Worm (Caenorhabditis elegans) whole organism, early embryonic: ENCODE data around the gene uda-1.

Source experiments
- B0310.2 ChIP-seq: sonication (generic microtip); optimal IDR thresholded peaks from 2 replicates; lab custom pipeline; 2016; ENCODE audit warnings: mild to moderate bottlenecking, missing genetic modification characterization, missing compliant biosample characterization
- F13C5.2 ChIP-seq: sonication (generic microtip); optimal IDR thresholded peaks from 2 replicates; lab custom pipeline; 2017; ENCODE audit warnings: mild to moderate bottlenecking, missing genetic modification characterization, inconsistent platforms, missing compliant biosample characterization
- ama-1 ChIP-seq: fragments of 150-350 bp; optimal IDR thresholded peaks from 2 replicates; lab custom pipeline; 2014
- flt-1 ChIP-seq: fragments of 200-800 bp; sonication (Bioruptor generic); IDR thresholded peaks from 2 replicates; pipeline ENCODE4 v1.3.6; 2022; ENCODE audit warnings: missing genetic modification characterization, missing compliant biosample characterization
- hnd-1 ChIP-seq: sonication (generic microtip); optimal IDR thresholded peaks from 2 replicates; lab custom pipeline; 2016; ENCODE audit warnings: missing genetic modification characterization, missing compliant biosample characterization
- tbx-37 ChIP-seq: fragments of 200-800 bp; sonication (Bioruptor generic); conservative IDR thresholded peaks from 2 replicates; pipeline ENCODE4 v1.3.6; 2022; ENCODE audit warnings: missing genetic modification reagents, missing genetic modification characterization, missing compliant biosample characterization
- tra-4 ChIP-seq: sonication (generic microtip); optimal IDR thresholded peaks from 2 replicates; lab custom pipeline; 2017; ENCODE audit warnings: missing genetic modification characterization, missing compliant biosample characterization

ce11 chrV:10043234-10043796 lies 38.8 kb downstream of the uda-1 start, which contains the start of gene T06E8.8:
- TF ChIP-seq hnd-1 (tag; lab: Kevin White, UChicago) (no peak), tbx-37 (no peak), ama-1 (lab: Kevin White, UChicago) (no peak), F13C5.2 (tag; lab: Kevin White, UChicago) (no peak), tra-4 (tag; lab: Kevin White, UChicago) (no peak), flt-1 (GFP tag; lab: Robert Waterston, UW) (no peak), B0310.2 (no peak)
